Fruit fly (Drosophila melanogaster): Measurements from ENCODE around the gene Pih1D1.

The Pih1D1 gene

DNA sequence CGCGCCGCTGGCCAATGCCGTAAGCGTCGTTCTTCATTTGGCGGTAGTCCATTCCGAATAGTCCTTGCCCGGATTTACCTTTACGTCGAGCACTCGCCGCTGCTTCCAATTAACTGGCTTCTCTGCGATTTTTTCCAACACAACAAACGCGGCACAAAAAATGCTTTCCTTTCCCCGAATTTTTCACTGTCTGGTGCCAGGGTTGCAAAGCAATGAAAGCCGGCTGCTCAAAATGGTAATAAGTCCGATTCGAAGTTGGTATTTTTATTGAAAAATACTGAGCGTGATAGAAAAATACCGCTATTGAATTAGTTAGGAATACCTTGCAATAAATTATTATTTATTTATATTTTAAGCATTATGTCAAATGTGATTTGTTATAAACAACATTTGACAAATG lies 9.4 kb downstream of the Pih1D1 start (continued):
- TF ChIP-seq CG10267 (tag; optimal IDR thresholded peaks at IDR 0.05) (peak; percentile 64), odd (GFP tag; optimal IDR thresholded peaks at IDR 0.05) (no peak), ems (GFP tag; optimal IDR thresholded peaks at IDR 0.05) (no peak), Oli (tag; optimal IDR thresholded peaks at IDR 0.05) (no peak), CG6765 (GFP tag; optimal IDR thresholded peaks at IDR 0.05) (no peak), cwo (GFP tag; optimal IDR thresholded peaks at IDR 0.05) (no peak), MESR4 (GFP tag; optimal IDR thresholded peaks at IDR 0.05) (peak; percentile 83), Med (GFP tag) (no peak), dati (GFP tag; IDR thresholded peaks at IDR 0.05) (no peak), CG5180 (GFP tag; optimal IDR thresholded peaks at IDR 0.05) (no peak), hb (GFP tag; IDR thresholded peaks at IDR 0.05; ENCODE audit: partially characterized antibody) (no peak), CG42726 (GFP tag; IDR thresholded peaks at IDR 0.05; ENCODE audit: partially characterized antibody) (no peak), CG15514 (GFP tag; optimal IDR thresholded peaks at IDR 0.05) (peak; percentile 50), CG14710 (tag; optimal IDR thresholded peaks at IDR 0.05) (peak; percentile 55), CG8944 (GFP tag; optimal IDR thresholded peaks at IDR 0.05) (no peak), jigr1 (GFP tag; IDR thresholded peaks at IDR 0.05) (no peak), gem (tag; optimal IDR thresholded peaks at IDR 0.05) (no peak), gfzf (GFP tag; optimal IDR thresholded peaks at IDR 0.05) (peak; percentile 68), Fer2 (tag; optimal IDR thresholded peaks at IDR 0.05) (no peak), caup (GFP tag; optimal IDR thresholded peaks at IDR 0.05; ENCODE audit: severe bottlenecking) (no peak), Hsf (GFP tag; optimal IDR thresholded peaks at IDR 0.05) (no peak), Dbx (GFP tag; IDR thresholded peaks at IDR 0.05) (no peak), H2.0 (GFP tag; IDR thresholded peaks at IDR 0.05) (no peak), CG13287 (GFP tag; IDR thresholded peaks at IDR 0.05; ENCODE audit: partially characterized antibody) (peak; percentile 30; the same call in 1 of the 2 replicates), CG10565 (GFP tag; optimal IDR thresholded peaks at IDR 0.05) (no peak), wdn (GFP tag; IDR thresholded peaks at IDR 0.05) (no peak), crp (GFP tag; optimal IDR thresholded peaks at IDR 0.05) (peak in 1 of 2 experiments; percentile 15), CG10979 (tag; optimal IDR thresholded peaks at IDR 0.05) (no peak), CG17612 (GFP tag; IDR thresholded peaks at IDR 0.05) (no peak), CG11247 (GFP tag; IDR thresholded peaks at IDR 0.05) (no peak), NC2α (GFP tag; optimal IDR thresholded peaks at IDR 0.05) (no peak), Nf-YB (GFP tag; optimal IDR thresholded peaks at IDR 0.05) (no peak), sens (GFP tag) (peak; percentile 41), CG10462 (GFP tag; optimal IDR thresholded peaks at IDR 0.05) (no peak), fd102C (GFP tag; optimal IDR thresholded peaks at IDR 0.05) (no peak), CG8924 (tag; optimal IDR thresholded peaks at IDR 0.05) (no peak), Dip2 (GFP tag; IDR thresholded peaks at IDR 0.05) (no peak), CG6254 (GFP tag; optimal IDR thresholded peaks at IDR 0.05) (no peak), ttk (GFP tag; IDR thresholded peaks at IDR 0.05) (no peak), bigmax (GFP tag; optimal IDR thresholded peaks at IDR 0.05) (no peak), Sox102F (GFP tag; optimal IDR thresholded peaks at IDR 0.05) (no peak), Rfx (GFP tag; IDR thresholded peaks at IDR 0.05) (peak; percentile 31), crc (GFP tag; optimal IDR thresholded peaks at IDR 0.05) (no peak), gsb-n (tag; optimal IDR thresholded peaks at IDR 0.05) (no peak), CG11695 (GFP tag; IDR thresholded peaks at IDR 0.05) (no peak), ATbp (GFP tag; optimal IDR thresholded peaks at IDR 0.05) (no peak), emc (GFP tag; optimal IDR thresholded peaks at IDR 0.05) (no peak), gro (GFP tag; optimal IDR thresholded peaks at IDR 0.05) (no peak), her (GFP tag; optimal IDR thresholded peaks at IDR 0.05) (no peak), CG33213 (GFP tag; optimal IDR thresholded peaks at IDR 0.05) (no peak), Xrp1 (GFP tag; IDR thresholded peaks at IDR 0.05) (no peak)

Measured in whole organism, embryonic.